Fruit fly (Drosophila melanogaster): ENCODE results near the gene Vtld.
A peak's percentile ranks its signal among the peaks of the same experiment; 100 is the strongest.

Vtld gene

dm6 chr3L:19791688-19792073 is 31.5 kb downstream of the Vtld start (continued):
- TF ChIP-seq trem (tag; optimal IDR thresholded peaks at IDR 0.05) (no peak), phol (tag; optimal IDR thresholded peaks at IDR 0.05) (no peak), vfl (GFP tag; optimal IDR thresholded peaks at IDR 0.05) (no peak), wek (GFP tag; optimal IDR thresholded peaks at IDR 0.05) (no peak), C15 (GFP tag; IDR thresholded peaks at IDR 0.05) (no peak), CG34376 (GFP tag; optimal IDR thresholded peaks at IDR 0.05) (peak; percentile 98), Neu2 (GFP tag; optimal IDR thresholded peaks at IDR 0.05; ENCODE audit: borderline replicate concordance) (no peak), CG33213 (GFP tag; optimal IDR thresholded peaks at IDR 0.05) (no peak), croc (GFP tag; conservative IDR thresholded peaks at IDR 0.05) (no peak), br (optimal IDR thresholded peaks at IDR 0.05) (no peak), Eip74EF (GFP tag; optimal IDR thresholded peaks at IDR 0.05) (peak in 1 of 2 experiments; percentile 27), Six4 (GFP tag; optimal IDR thresholded peaks at IDR 0.05) (no peak), CG10321 (GFP tag; IDR thresholded peaks at IDR 0.05) (peak; percentile 83), Taf1 (GFP tag; IDR thresholded peaks at IDR 0.05) (no peak), CG31388 (GFP tag; optimal IDR thresholded peaks at IDR 0.05) (no peak), CG3163 (GFP tag; optimal IDR thresholded peaks at IDR 0.05) (peak; percentile 21), z (GFP tag; IDR thresholded peaks at IDR 0.05) (no peak), CG11723 (GFP tag; optimal IDR thresholded peaks at IDR 0.05) (no peak), CG2712 (tag; optimal IDR thresholded peaks at IDR 0.05) (no peak), CG3407 (GFP tag; optimal IDR thresholded peaks at IDR 0.05) (no peak), ac (GFP tag; optimal IDR thresholded peaks at IDR 0.05) (no peak), CG17568 (GFP tag; optimal IDR thresholded peaks at IDR 0.05) (peak; percentile 19), Rfx (GFP tag; IDR thresholded peaks at IDR 0.05) (no peak), CG17829 (tag; optimal IDR thresholded peaks at IDR 0.05) (no peak), CG10209 (GFP tag; optimal IDR thresholded peaks at IDR 0.05) (no peak), lbe (GFP tag; optimal IDR thresholded peaks at IDR 0.05) (no peak), eve (GFP tag; optimal IDR thresholded peaks at IDR 0.05) (no peak), CG4282 (GFP tag; optimal IDR thresholded peaks at IDR 0.05) (no peak), CG10979 (tag; optimal IDR thresholded peaks at IDR 0.05) (no peak), CG2678 (tag; optimal IDR thresholded peaks at IDR 0.05) (no peak), sna (GFP tag; IDR thresholded peaks at IDR 0.05; ENCODE audit: partially characterized antibody) (peak; percentile 36; the same call in 1 of the 2 replicates), pfk (GFP tag; optimal IDR thresholded peaks at IDR 0.05) (no peak), Dip3 (GFP tag; optimal IDR thresholded peaks at IDR 0.05) (no peak), CG10431 (GFP tag; optimal IDR thresholded peaks at IDR 0.05) (peak; percentile 92), CG15696 (tag; optimal IDR thresholded peaks at IDR 0.05) (no peak), CG17612 (GFP tag; IDR thresholded peaks at IDR 0.05) (no peak), chn (GFP tag; optimal IDR thresholded peaks at IDR 0.05) (no peak), Oaz (GFP tag; IDR thresholded peaks at IDR 0.05) (no peak), lab (GFP tag; optimal IDR thresholded peaks at IDR 0.05) (no peak), CG14014 (GFP tag; IDR thresholded peaks at IDR 0.05) (no peak), D19B (GFP tag; optimal IDR thresholded peaks at IDR 0.05) (no peak), sd (tag; optimal IDR thresholded peaks at IDR 0.05) (peak; percentile 80), ATbp (GFP tag; optimal IDR thresholded peaks at IDR 0.05) (peak; percentile 5), sens (GFP tag) (no peak), CG13775 (GFP tag; optimal IDR thresholded peaks at IDR 0.05) (no peak), repo (GFP tag; optimal IDR thresholded peaks at IDR 0.05) (no peak), Atf-2 (GFP tag; optimal IDR thresholded peaks at IDR 0.05) (no peak), da (GFP tag; optimal IDR thresholded peaks at IDR 0.05) (no peak), az2 (GFP tag; optimal IDR thresholded peaks at IDR 0.05) (no peak), sens-2 (GFP tag; IDR thresholded peaks at IDR 0.05) (no peak), sima (GFP tag; optimal IDR thresholded peaks at IDR 0.05) (no peak), al (GFP tag; IDR thresholded peaks at IDR 0.05) (no peak), Lpt (GFP tag; optimal IDR thresholded peaks at IDR 0.05) (no peak)

All from whole organism, embryonic.